Fruit fly (Drosophila melanogaster): ENCODE results near the gene sov.
A peak's percentile ranks its signal among the peaks of the same experiment; 100 is the strongest.

The sov gene

DNA sequence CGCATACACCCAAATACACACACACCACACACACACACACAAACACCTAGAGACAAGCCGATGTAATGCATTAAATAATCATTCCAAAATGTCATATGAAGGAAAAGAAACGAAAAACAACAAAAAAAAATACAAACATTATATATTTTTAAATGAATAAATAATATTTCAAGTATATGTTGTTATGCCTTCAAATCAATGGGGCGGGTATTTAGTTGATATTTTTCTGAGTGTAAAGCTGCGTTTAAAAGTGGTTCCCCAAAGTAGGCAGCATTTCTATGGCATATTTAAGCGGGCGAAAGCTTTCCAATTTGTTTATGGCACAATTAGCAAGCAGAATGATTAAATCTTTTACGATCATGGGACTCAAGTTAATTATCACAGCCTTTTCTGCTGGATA lies 36.9 kb upstream of the sov start (continued):
- TF ChIP-seq peb (GFP tag; IDR thresholded peaks at IDR 0.05): no peak
- TF ChIP-seq CG14667 (GFP tag; IDR thresholded peaks at IDR 0.05): no peak
- TF ChIP-seq sd (tag; optimal IDR thresholded peaks at IDR 0.05): no peak
- no peak for TF ChIP-seq inv (GFP tag; IDR thresholded peaks at IDR 0.05; ENCODE audit: partially characterized antibody)
- TF ChIP-seq unpg (GFP tag; optimal IDR thresholded peaks at IDR 0.05): peak; percentile 10
- no peak for TF ChIP-seq CG4424 (GFP tag; optimal IDR thresholded peaks at IDR 0.05)
- TF ChIP-seq mld (GFP tag; IDR thresholded peaks at IDR 0.05; ENCODE audit: partially characterized antibody): no peak
- TF ChIP-seq CG11560 (tag; IDR thresholded peaks at IDR 0.05): no peak
- no peak for TF ChIP-seq CG10366 (GFP tag; IDR thresholded peaks at IDR 0.05)
- peak; percentile 33; the same call in 1 of the 2 replicates for TF ChIP-seq CG31441 (GFP tag; IDR thresholded peaks at IDR 0.05)
- TF ChIP-seq tio (GFP tag; optimal IDR thresholded peaks at IDR 0.05): no peak
- TF ChIP-seq Dip2 (GFP tag; IDR thresholded peaks at IDR 0.05): no peak
- TF ChIP-seq zfh1 (GFP tag; IDR thresholded peaks at IDR 0.05): peak; percentile 20; the same call in 1 of the 3 replicates
- TF ChIP-seq CG7556 (GFP tag; optimal IDR thresholded peaks at IDR 0.05): no peak
- peak; percentile 25 for TF ChIP-seq cg (GFP tag; optimal IDR thresholded peaks at IDR 0.05)
- TF ChIP-seq bsh (GFP tag; optimal IDR thresholded peaks at IDR 0.05): peak in 1 of 2 experiments; percentile 57
- TF ChIP-seq vvl (GFP tag; IDR thresholded peaks at IDR 0.05): peak; percentile 44; the same call in 1 of the 2 replicates
- no peak for TF ChIP-seq B-H2 (GFP tag; optimal IDR thresholded peaks at IDR 0.05)
- no peak for TF ChIP-seq CG12769 (tag; optimal IDR thresholded peaks at IDR 0.05)
- TF ChIP-seq Mad (GFP tag; optimal IDR thresholded peaks at IDR 0.05): no peak
- TF ChIP-seq CG12155 (GFP tag; optimal IDR thresholded peaks at IDR 0.05): no peak
- no peak for TF ChIP-seq CG11456 (GFP tag; IDR thresholded peaks at IDR 0.05)
- TF ChIP-seq Sox100B (GFP tag; optimal IDR thresholded peaks at IDR 0.05): no peak
- no peak for TF ChIP-seq E2f2 (GFP tag; IDR thresholded peaks at IDR 0.05)
- no peak for TF ChIP-seq H15 (GFP tag; IDR thresholded peaks at IDR 0.05)
- peak; percentile 31 for TF ChIP-seq phol (tag; optimal IDR thresholded peaks at IDR 0.05)
- TF ChIP-seq E2f1 (GFP tag; IDR thresholded peaks at IDR 0.05): no peak
- TF ChIP-seq her (GFP tag; optimal IDR thresholded peaks at IDR 0.05): no peak
- no peak for TF ChIP-seq CoRest (tag; optimal IDR thresholded peaks at IDR 0.05)
- no peak for TF ChIP-seq C15 (GFP tag; IDR thresholded peaks at IDR 0.05)
- no peak for TF ChIP-seq dpn (GFP tag; optimal IDR thresholded peaks at IDR 0.05)
- no peak for TF ChIP-seq CTCF (GFP tag; optimal IDR thresholded peaks at IDR 0.05)
- TF ChIP-seq exex (tag; optimal IDR thresholded peaks at IDR 0.05): peak; percentile 38
- TF ChIP-seq CG12104 (GFP tag; optimal IDR thresholded peaks at IDR 0.05): no peak
- no peak for TF ChIP-seq CG2116 (GFP tag; optimal IDR thresholded peaks at IDR 0.05)
- no peak for TF ChIP-seq chn (GFP tag; optimal IDR thresholded peaks at IDR 0.05)
- TF ChIP-seq Trl (optimal IDR thresholded peaks at IDR 0.05): no peak
- no peak for TF ChIP-seq Trl (GFP tag; optimal IDR thresholded peaks at IDR 0.05)
- no peak for TF ChIP-seq Gug (GFP tag; IDR thresholded peaks at IDR 0.05)
- TF ChIP-seq CG32532 (GFP tag; IDR thresholded peaks at IDR 0.05): peak; percentile 39; the same call in 1 of the 2 replicates
- TF ChIP-seq CG11398 (GFP tag; optimal IDR thresholded peaks at IDR 0.05): no peak
- peak; percentile 62 for TF ChIP-seq Med (GFP tag)
- no peak for TF ChIP-seq B-H1 (GFP tag; IDR thresholded peaks at IDR 0.05)
- TF ChIP-seq jumu (GFP tag; optimal IDR thresholded peaks at IDR 0.05): no peak
- TF ChIP-seq HLHmδ (GFP tag; optimal IDR thresholded peaks at IDR 0.05): no peak
- TF ChIP-seq HmgZ (tag; optimal IDR thresholded peaks at IDR 0.05): no peak
- peak; percentile 12 for TF ChIP-seq CG18262 (tag; optimal IDR thresholded peaks at IDR 0.05)
- no peak for TF ChIP-seq CG10565 (GFP tag; optimal IDR thresholded peaks at IDR 0.05)
- no peak for TF ChIP-seq bab2 (GFP tag; optimal IDR thresholded peaks at IDR 0.05)
- TF ChIP-seq ind (GFP tag; optimal IDR thresholded peaks at IDR 0.05): peak; percentile 13
- TF ChIP-seq HLH3B (GFP tag; IDR thresholded peaks at IDR 0.05): 0 out of 2 replicates have a peak, but pooled peaks have one; percentile 33
- TF ChIP-seq Dbx (GFP tag; IDR thresholded peaks at IDR 0.05): no peak
- TF ChIP-seq Aef1 (GFP tag; IDR thresholded peaks at IDR 0.05): 0 out of 3 replicates have a peak, but pooled peaks have one; percentile 14
